Worm (Caenorhabditis elegans) whole organism, dauer: ENCODE results near the gene nhr-181.

Source experiments
- unc-62 ChIP-seq: sonication (generic microtip); optimal IDR thresholded peaks from 2 replicates; lab custom pipeline; 2017; ENCODE audit warnings: missing biosample characterization, missing genetic modification reagents, missing genetic modification characterization

Gene nhr-181

ce11 chrV:4094740-4095139, at the start of gene nhr-181:
Gene nhr-181 (plus strand): TSS chrV:4095040.
- TF ChIP-seq unc-62 (GFP tag; lab: Kevin White, UChicago), result no peak

ce11 chrV:4046122-4046521, 48.7 kb upstream of the nhr-181 start, which contains the start of gene phat-7:
Gene phat-7 (plus strand): TSS chrV:4046422.
- TF ChIP-seq unc-62 (GFP tag; lab: Kevin White, UChicago), result no peak

ce11 chrV:4047541-4047940, 47.3 kb upstream of the nhr-181 start, which contains the start of gene srh-169:
Gene srh-169 (plus strand): TSS chrV:4047841.
- no peak for TF ChIP-seq unc-62 (GFP tag; lab: Kevin White, UChicago)

- TF ChIP-seq unc-62 (GFP tag; lab: Kevin White, UChicago), result no peak
Observed at ce11 chrV:4055025-4055424, 39.8 kb upstream of the nhr-181 start, which contains the start of gene djr-1.2. Gene djr-1.2 (minus strand): TSS chrV:4055125.

- no peak for TF ChIP-seq unc-62 (GFP tag; lab: Kevin White, UChicago)
Observed at ce11 chrV:4056203-4056602, 38.6 kb upstream of the nhr-181 start.

- no peak for TF ChIP-seq unc-62 (GFP tag; lab: Kevin White, UChicago)
Observed at ce11 chrV:4073455-4073854, 21.4 kb upstream of the nhr-181 start, which contains the start of gene otpl-2. Gene otpl-2 (plus strand): TSS chrV:4073755.

ce11 chrV:4080546-4080945, 14.3 kb upstream of the nhr-181 start:
- TF ChIP-seq unc-62 (GFP tag; lab: Kevin White, UChicago), result no peak

ce11 chrV:4081283-4081682, 13.6 kb upstream of the nhr-181 start, which contains the start of gene srh-211:
Gene srh-211 (minus strand): TSS chrV:4081383.
- TF ChIP-seq unc-62 (GFP tag; lab: Kevin White, UChicago), result no peak

ce11 chrV:4082952-4083351, 11.9 kb upstream of the nhr-181 start, which contains the start of gene F38H12.5:
Gene F38H12.5 (minus strand): TSS chrV:4083052.
- no peak for TF ChIP-seq unc-62 (GFP tag; lab: Kevin White, UChicago)

ce11 chrV:4101567-4101966, 6.7 kb downstream of the nhr-181 start, which contains the start of gene srj-40:
Gene srj-40 (plus strand): TSS chrV:4101867.
- TF ChIP-seq unc-62 (GFP tag; lab: Kevin White, UChicago), result no peak

- no peak for TF ChIP-seq unc-62 (GFP tag; lab: Kevin White, UChicago)
Observed at ce11 chrV:4104298-4104697, 9.5 kb downstream of the nhr-181 start, which contains the start of gene srj-39. Gene srj-39 (plus strand): TSS chrV:4104598.

ce11 chrV:4106688-4107087, 11.8 kb downstream of the nhr-181 start:
- no peak for TF ChIP-seq unc-62 (GFP tag; lab: Kevin White, UChicago)

- no peak for TF ChIP-seq unc-62 (GFP tag; lab: Kevin White, UChicago)
Observed at ce11 chrV:4109873-4110272, 15.0 kb downstream of the nhr-181 start, which contains the start of gene clc-18. Gene clc-18 (minus strand): TSS chrV:4109973.

ce11 chrV:4112516-4112915, 17.7 kb downstream of the nhr-181 start, which contains the start of gene srw-134:
Gene srw-134 (minus strand): TSS chrV:4112616.
- no peak for TF ChIP-seq unc-62 (GFP tag; lab: Kevin White, UChicago)

- no peak for TF ChIP-seq unc-62 (GFP tag; lab: Kevin White, UChicago)
Observed at ce11 chrV:4114627-4115026, 19.8 kb downstream of the nhr-181 start, which contains the start of gene srw-133. Gene srw-133 (minus strand): TSS chrV:4114727.

ce11 chrV:4116071-4116470, 21.2 kb downstream of the nhr-181 start, which contains the start of gene T05B4.8:
Gene T05B4.8 (minus strand): TSS chrV:4116171.
- no peak for TF ChIP-seq unc-62 (GFP tag; lab: Kevin White, UChicago)

- no peak for TF ChIP-seq unc-62 (GFP tag; lab: Kevin White, UChicago)
Observed at ce11 chrV:4118332-4118731, 23.5 kb downstream of the nhr-181 start, which contains the start of gene T05B4.9. Gene T05B4.9 (minus strand): TSS chrV:4118432.
